Worm (Caenorhabditis elegans) whole organism, L4 larva: ENCODE data around the gene Y82E9BR.3.

ENCODE experiments used
- F10B5.3 ChIP-seq: sonication (generic microtip); optimal IDR thresholded peaks from 2 replicates; lab custom pipeline; 2016; ENCODE audit warnings: mild to moderate bottlenecking, missing genetic modification characterization, missing compliant biosample characterization
- F49E8.2 ChIP-seq: sonication (generic microtip); optimal IDR thresholded peaks from 2 replicates; lab custom pipeline; 2016; ENCODE audit warnings: missing compliant biosample characterization, mild to moderate bottlenecking, missing genetic modification characterization, borderline replicate concordance
- T20F7.1 ChIP-seq: fragments of 200-800 bp; sonication (Bioruptor generic); optimal IDR thresholded peaks from 2 replicates; lab custom pipeline; 2018; ENCODE audit warnings: mild to moderate bottlenecking, missing genetic modification characterization, missing compliant biosample characterization
- aha-1 ChIP-seq: fragments of 150-350 bp; peaks from one replicate; lab custom pipeline; 2014; ENCODE audit warnings: missing biosample characterization, missing genetic modification characterization
- ama-1 ChIP-seq: fragments of 150-350 bp; optimal IDR thresholded peaks from 2 replicates; lab custom pipeline; 2014; ENCODE audit warnings: inconsistent platforms, mixed read lengths
- arid-1 ChIP-seq: fragments of 200-800 bp; sonication (Bioruptor generic); conservative IDR thresholded peaks from 2 replicates; pipeline ENCODE4 v1.3.6; 2022; ENCODE audit warnings: missing genetic modification reagents, missing genetic modification characterization, missing compliant biosample characterization
- ceh-62 ChIP-seq: sonication (generic microtip); optimal IDR thresholded peaks from 2 replicates; lab custom pipeline; 2017; ENCODE audit warnings: missing biosample characterization, missing genetic modification characterization
- daf-12 ChIP-seq: fragments of 150-350 bp; optimal IDR thresholded peaks from 2 replicates; lab custom pipeline; 2014; ENCODE audit warnings: missing biosample characterization, missing genetic modification reagents, missing genetic modification characterization
- daf-16 ChIP-seq, 3 experiments: sonication (generic microtip); optimal IDR thresholded peaks; 2 replicates each; lab custom pipeline; 2016 to 2017; ENCODE audit warnings: missing genetic modification characterization in 3 of 3, missing genetic modification reagents in 3 of 3, mild to moderate bottlenecking in 2 of 3, missing compliant biosample characterization in 2 of 3, missing biosample characterization in 1 of 3, moderate library complexity in 1 of 3
- dpl-1 ChIP-seq: fragments of 150-350 bp; optimal IDR thresholded peaks from 2 replicates; lab custom pipeline; 2014; ENCODE audit warnings: missing biosample characterization, missing genetic modification reagents, missing genetic modification characterization
- dve-1 ChIP-seq: sonication (generic microtip); optimal IDR thresholded peaks from 2 replicates; lab custom pipeline; 2017; ENCODE audit warnings: antibody characterized with exemption, mild to moderate bottlenecking, missing genetic modification characterization, missing compliant biosample characterization; ENCODE audit not compliant: insufficient read depth
- gei-8 ChIP-seq: fragments of 200-800 bp; sonication (Bioruptor generic); optimal IDR thresholded peaks from 2 replicates; lab custom pipeline; 2018; ENCODE audit warnings: mild to moderate bottlenecking, missing genetic modification characterization, missing compliant biosample characterization
- hif-1 ChIP-seq, 2 experiments: sonication (generic microtip); optimal IDR thresholded peaks; 2 replicates each; lab custom pipeline; 2016 to 2017; ENCODE audit warnings: missing compliant biosample characterization in 2 of 2, missing genetic modification characterization in 2 of 2, missing genetic modification reagents in 2 of 2, missing genotype in 2 of 2, mild to moderate bottlenecking in 1 of 2
- hlh-30 ChIP-seq: sonication (generic microtip); optimal IDR thresholded peaks from 2 replicates; lab custom pipeline; 2017; ENCODE audit warnings: antibody characterized with exemption, mild to moderate bottlenecking, missing genetic modification characterization, missing compliant biosample characterization; ENCODE audit not compliant: insufficient read depth
- lin-38 ChIP-seq: fragments of 200-800 bp; sonication (Bioruptor generic); IDR thresholded peaks from 2 replicates; pipeline ENCODE4 v1.3.6; 2022; ENCODE audit warnings: missing genetic modification reagents, missing genetic modification characterization, missing compliant biosample characterization
- mes-2 ChIP-seq: sonication (generic microtip); optimal IDR thresholded peaks from 2 replicates; lab custom pipeline; 2016; ENCODE audit warnings: missing genotype, mild to moderate bottlenecking, missing genetic modification characterization, missing compliant biosample characterization; ENCODE audit not compliant: poor library complexity, severe bottlenecking
- mxl-3 ChIP-seq: fragments of 200-800 bp; sonication (Bioruptor generic); optimal IDR thresholded peaks from 2 replicates; lab custom pipeline; 2018; ENCODE audit warnings: mild to moderate bottlenecking, missing genetic modification characterization, missing compliant biosample characterization
- nhr-10 ChIP-seq: fragments of 150-350 bp; optimal IDR thresholded peaks from 2 replicates; lab custom pipeline; 2014; ENCODE audit warnings: missing biosample characterization, missing genetic modification characterization
- nhr-102 ChIP-seq: sonication (generic microtip); optimal IDR thresholded peaks from 2 replicates; lab custom pipeline; 2016; ENCODE audit warnings: mild to moderate bottlenecking, missing genetic modification characterization, moderate library complexity, missing compliant biosample characterization
- nhr-25 ChIP-seq: sonication (generic microtip); optimal IDR thresholded peaks from 2 replicates; lab custom pipeline; 2017; ENCODE audit warnings: missing genetic modification characterization, mild to moderate bottlenecking, missing compliant biosample characterization, antibody characterized with exemption, moderate library complexity, borderline replicate concordance; ENCODE audit not compliant: insufficient read depth
- nhr-28 ChIP-seq: fragments of 150-350 bp; optimal IDR thresholded peaks from 2 replicates; lab custom pipeline; 2014; ENCODE audit warnings: missing biosample characterization, missing genetic modification characterization
- nhr-41 ChIP-seq: fragments of 200-800 bp; sonication (Bioruptor generic); IDR thresholded peaks from 2 replicates; pipeline ENCODE4 v1.3.6; 2022; ENCODE audit warnings: missing genetic modification reagents, missing genetic modification characterization, missing compliant biosample characterization
- nhr-76 ChIP-seq: fragments of 150-350 bp; optimal IDR thresholded peaks from 2 replicates; lab custom pipeline; 2014; ENCODE audit warnings: missing biosample characterization, missing genetic modification characterization
- pqm-1 ChIP-seq: sonication (generic microtip); optimal IDR thresholded peaks from 2 replicates; lab custom pipeline; 2017; ENCODE audit warnings: missing biosample characterization, missing genetic modification characterization
- rbr-2 ChIP-seq: sonication (generic microtip); optimal IDR thresholded peaks from 2 replicates; lab custom pipeline; 2016; ENCODE audit warnings: missing genotype, missing genetic modification characterization, missing compliant biosample characterization
- zip-11 ChIP-seq: fragments of 200-800 bp; sonication (Bioruptor generic); IDR thresholded peaks from 2 replicates; pipeline ENCODE4 v1.3.6; 2022; ENCODE audit warnings: missing genetic modification characterization, missing compliant biosample characterization
- ztf-11 ChIP-seq: fragments of 150-350 bp; optimal IDR thresholded peaks from 2 replicates; lab custom pipeline; 2014; ENCODE audit warnings: missing biosample characterization, missing genetic modification characterization

The Y82E9BR.3 gene

ce11 chrIII:1403108-1403507 is 15.9 kb upstream of the Y82E9BR.3 start, which contains the start of gene pals-18:
Gene pals-18, plus strand, starts transcription at chrIII:1403408.
- TF ChIP-seq dpl-1 (GFP tag; lab: Kevin White, UChicago) (no peak), nhr-10 (tag; lab: Kevin White, UChicago) (no peak), gei-8 (GFP tag; lab: Kevin White, UChicago) (no peak), arid-1 (no peak), ceh-62 (tag; lab: Kevin White, UChicago) (no peak), hif-1 (tag; optimal IDR thresholded peaks at IDR 0.05; lab: Kevin White, UChicago) (no peak), mes-2 (tag; lab: Kevin White, UChicago) (no peak), nhr-76 (tag; lab: Kevin White, UChicago) (no peak), F10B5.3 (tag; lab: Kevin White, UChicago) (no peak), nhr-102 (tag; lab: Kevin White, UChicago) (no peak)

DNA sequence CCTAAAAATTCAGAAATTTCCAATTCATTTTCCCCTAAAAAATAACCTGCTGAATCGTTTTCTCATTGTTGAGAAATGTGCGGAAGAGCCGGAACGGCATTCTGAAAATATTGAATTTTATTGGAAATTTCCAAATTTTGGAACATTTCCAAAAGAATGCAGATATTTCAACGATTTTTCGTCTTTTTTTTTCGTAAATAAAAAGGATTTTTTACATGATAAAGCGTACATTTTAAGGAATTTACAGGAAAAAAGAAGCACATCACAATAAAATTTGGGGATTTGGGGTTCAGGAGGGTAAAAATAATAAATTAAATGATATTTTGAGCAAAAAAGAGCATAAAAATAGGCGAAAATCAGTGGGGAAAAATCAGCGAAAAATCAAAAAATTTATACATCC is 9.9 kb upstream of the Y82E9BR.3 start, which contains the start of gene Y82E9BR.22:
Gene Y82E9BR.22 (minus strand): TSS at position 101 of the 400 bp plus-strand sequence.
- TF ChIP-seq hlh-30 (tag; lab: Kevin White, UChicago), result no peak
- TF ChIP-seq dpl-1 (GFP tag; lab: Kevin White, UChicago), result no peak
- TF ChIP-seq ama-1 (lab: Kevin White, UChicago), result no peak
- TF ChIP-seq daf-12 (tag; lab: Kevin White, UChicago), result no peak
- TF ChIP-seq nhr-41 (GFP tag; lab: Robert Waterston, UW), result no peak
- no peak for TF ChIP-seq nhr-25 (tag; lab: Kevin White, UChicago)
- TF ChIP-seq zip-11 (GFP tag; lab: Robert Waterston, UW), result no peak

- TF ChIP-seq dve-1 (no peak), lin-38 (GFP tag; lab: Robert Waterston, UW) (peak; percentile 83), zip-11 (GFP tag; lab: Robert Waterston, UW) (no peak), F49E8.2 (tag; lab: Kevin White, UChicago) (peak; percentile 6)
Observed at ce11 chrIII:1413125-1413837, 5.7 kb upstream of the Y82E9BR.3 start.

DNA sequence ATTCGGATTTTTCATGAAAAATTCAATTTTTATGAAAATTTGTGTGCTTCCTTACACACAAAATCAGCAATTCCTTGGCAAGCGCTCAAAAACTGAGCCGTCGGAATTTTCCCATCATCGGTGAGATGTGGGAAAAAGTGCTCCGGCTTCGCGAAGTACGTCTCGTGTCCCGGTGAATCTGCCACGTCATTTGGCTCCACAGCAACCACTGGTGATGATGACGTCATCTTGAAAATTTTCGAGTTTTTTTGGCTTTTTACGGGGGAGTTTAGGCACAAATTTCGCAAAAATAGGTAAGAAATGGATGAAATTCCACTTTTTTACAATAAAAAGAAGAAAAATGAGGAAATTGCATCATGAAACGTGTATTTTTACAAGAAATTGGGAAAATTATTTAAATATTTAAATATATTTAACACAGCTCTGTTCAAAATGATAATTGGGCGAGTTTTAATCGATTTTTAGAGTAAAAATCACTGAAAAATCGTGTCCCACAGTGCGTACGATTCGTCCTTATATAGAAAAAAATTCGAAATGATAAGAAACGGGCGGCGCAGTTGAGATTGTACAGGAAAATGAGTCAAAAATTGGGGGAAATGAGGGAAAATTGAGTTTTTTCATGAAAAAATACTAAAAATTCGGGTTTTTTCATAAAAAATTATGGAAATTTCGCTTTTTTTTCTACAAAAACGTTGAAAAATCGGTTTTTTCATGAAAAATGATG is 4.9 kb upstream of the Y82E9BR.3 start, which contains the start of gene Y82E9BR.14:
Gene Y82E9BR.14 (minus strand): TSS at position 227 of the 724 bp plus-strand sequence.
- TF ChIP-seq daf-16 (GFP tag; optimal IDR thresholded peaks at IDR 0.05; lab: Kevin White, UChicago) (no peak), daf-16 (tag; optimal IDR thresholded peaks at IDR 0.05; lab: Kevin White, UChicago) (peak; percentile 18), pqm-1 (tag; lab: Kevin White, UChicago) (peak; percentile 66), nhr-28 (peak; percentile 20), ama-1 (lab: Kevin White, UChicago) (peak; percentile 13), rbr-2 (tag; lab: Kevin White, UChicago) (no peak), T20F7.1 (GFP tag; lab: Kevin White, UChicago) (peak; percentile 14), mxl-3 (no peak), aha-1 (tag; lab: Kevin White, UChicago) (no peak)
- TF ChIP-seq, all 104 proteins: peak for 5

ce11 chrIII:1416571-1416970 is 2.4 kb upstream of the Y82E9BR.3 start:
- TF ChIP-seq ztf-11 (tag; lab: Kevin White, UChicago) (no peak), lin-38 (GFP tag; lab: Robert Waterston, UW) (peak; percentile 61)
